Fruit fly (Drosophila melanogaster) whole organism, embryonic: Measurements from ENCODE around the gene CG15282.

Experiments used
- Abd-B ChIP-seq: fragments of 200-800 bp; sonication (Bioruptor generic); optimal IDR thresholded peaks from 2 replicates; lab custom pipeline; 2018; ENCODE audit warnings: missing biosample characterization, mild to moderate bottlenecking, missing genetic modification characterization, moderate library complexity
- Antp ChIP-seq: fragments of 200-800 bp; sonication (Bioruptor generic); optimal IDR thresholded peaks from 3 replicates; lab custom pipeline; 2016; ENCODE audit warnings: missing biosample characterization, missing genetic modification characterization
- CG10959 ChIP-seq: fragments of 200-800 bp; sonication (Bioruptor generic); IDR thresholded peaks from 2 replicates; pipeline ENCODE4 v1.3.6; 2022; ENCODE audit warnings: missing biosample characterization, missing genetic modification characterization
- CG11695 ChIP-seq: fragments of 200-800 bp; sonication (Bioruptor generic); IDR thresholded peaks from 3 replicates; pipeline ENCODE4 v1.3.6; 2022; ENCODE audit warnings: missing biosample characterization, missing genetic modification characterization
- CG12391 ChIP-seq: fragments of 200-800 bp; sonication (Bioruptor generic); optimal IDR thresholded peaks from 3 replicates; lab custom pipeline; 2018; ENCODE audit warnings: missing biosample characterization, mild to moderate bottlenecking, missing genetic modification characterization, moderate library complexity
- CG14014 ChIP-seq: fragments of 200-800 bp; sonication (Bioruptor generic); IDR thresholded peaks from 2 replicates; pipeline ENCODE4 v1.3.6; 2022; ENCODE audit warnings: missing biosample characterization, missing genetic modification characterization
- CG14710 ChIP-seq: fragments of 200-800 bp; sonication (Bioruptor generic); optimal IDR thresholded peaks from 3 replicates; lab custom pipeline; 2019; ENCODE audit warnings: missing biosample characterization, mild to moderate bottlenecking, missing genetic modification characterization, moderate library complexity
- CG15601 ChIP-seq: fragments of 200-800 bp; sonication (Bioruptor generic); optimal IDR thresholded peaks from 3 replicates; lab custom pipeline; 2019; ENCODE audit warnings: missing biosample characterization, mild to moderate bottlenecking, missing genetic modification characterization, moderate library complexity
- CG15696 ChIP-seq: fragments of 200-800 bp; sonication (Bioruptor generic); optimal IDR thresholded peaks from 2 replicates; lab custom pipeline; 2019; ENCODE audit warnings: missing biosample characterization, mild to moderate bottlenecking, missing genetic modification characterization, moderate library complexity
- CG16815 ChIP-seq: fragments of 200-800 bp; sonication (Bioruptor generic); optimal IDR thresholded peaks from 3 replicates; lab custom pipeline; 2017; ENCODE audit warnings: missing biosample characterization, mild to moderate bottlenecking, missing genetic modification characterization
- CG17328 ChIP-seq: fragments of 200-800 bp; sonication (Bioruptor generic); IDR thresholded peaks from 2 replicates; pipeline ENCODE4 v1.3.6; 2022; ENCODE audit warnings: missing biosample characterization, missing genetic modification characterization
- CG17361 ChIP-seq: fragments of 200-800 bp; sonication (Bioruptor generic); IDR thresholded peaks from 3 replicates; pipeline ENCODE4 v1.3.6; 2022; ENCODE audit warnings: missing biosample characterization, missing genetic modification characterization
- CG2678 ChIP-seq: fragments of 200-800 bp; sonication (Bioruptor generic); optimal IDR thresholded peaks from 3 replicates; lab custom pipeline; 2019; ENCODE audit warnings: missing biosample characterization, mild to moderate bottlenecking, missing genetic modification characterization, moderate library complexity
- CG33557 ChIP-seq: fragments of 200-800 bp; sonication (Bioruptor generic); optimal IDR thresholded peaks from 2 replicates; lab custom pipeline; 2019; ENCODE audit warnings: missing biosample characterization, mild to moderate bottlenecking, missing genetic modification characterization, moderate library complexity
- CG3407 ChIP-seq: fragments of 200-800 bp; sonication (Bioruptor generic); optimal IDR thresholded peaks from 2 replicates; lab custom pipeline; 2018; ENCODE audit warnings: missing biosample characterization, mild to moderate bottlenecking, missing genetic modification characterization
- CG4730 ChIP-seq: fragments of 200-800 bp; sonication (Bioruptor generic); IDR thresholded peaks from 2 replicates; pipeline ENCODE4 v1.3.6; 2022; ENCODE audit warnings: missing biosample characterization, missing genetic modification characterization
- CG4820 ChIP-seq: fragments of 200-800 bp; sonication (Bioruptor generic); optimal IDR thresholded peaks from 3 replicates; lab custom pipeline; 2016; ENCODE audit warnings: missing biosample characterization, missing genetic modification characterization
- CG6654 ChIP-seq: fragments of 200-800 bp; sonication (Bioruptor generic); optimal IDR thresholded peaks from 2 replicates; lab custom pipeline; 2017; ENCODE audit warnings: missing biosample characterization, mild to moderate bottlenecking, missing genetic modification characterization
- CG7556 ChIP-seq: fragments of 200-800 bp; sonication (Bioruptor generic); optimal IDR thresholded peaks from 2 replicates; lab custom pipeline; 2017; ENCODE audit warnings: missing biosample characterization, mild to moderate bottlenecking, missing genetic modification characterization
- CG7839 ChIP-seq: fragments of 200-800 bp; sonication (Bioruptor generic); optimal IDR thresholded peaks from 3 replicates; lab custom pipeline; 2018; ENCODE audit warnings: missing biosample characterization, mild to moderate bottlenecking, missing genetic modification characterization, moderate library complexity
- CG9727 ChIP-seq: fragments of 200-800 bp; sonication (Bioruptor generic); optimal IDR thresholded peaks from 3 replicates; lab custom pipeline; 2017; ENCODE audit warnings: missing biosample characterization, mild to moderate bottlenecking, missing genetic modification characterization
- CoRest ChIP-seq: fragments of 200-800 bp; sonication (Bioruptor generic); optimal IDR thresholded peaks from 3 replicates; lab custom pipeline; 2018; ENCODE audit warnings: missing biosample characterization, mild to moderate bottlenecking, missing genetic modification characterization, moderate library complexity
- D ChIP-seq, 2 experiments: fragments of 200-800 bp in 1 of 2; fragments of >200 bp in 1 of 2; sonication (Bioruptor generic) in 1 of 2; optimal IDR thresholded peaks; 2 replicates in 1 of 2; 3 replicates in 1 of 2; lab custom pipeline; 2017; ENCODE audit warnings: mild to moderate bottlenecking in 1 of 2, missing biosample characterization in 1 of 2, missing genetic modification characterization in 1 of 2, missing genetic modification reagents in 1 of 2
- Gsc ChIP-seq: fragments of 200-800 bp; sonication (Bioruptor generic); IDR thresholded peaks from 2 replicates; pipeline ENCODE4 v1.3.6; 2022; ENCODE audit warnings: missing biosample characterization, missing genetic modification characterization
- HLH3B ChIP-seq: fragments of 200-800 bp; sonication (Bioruptor generic); IDR thresholded peaks from 2 replicates; pipeline ENCODE4 v1.3.6; 2022; ENCODE audit warnings: missing biosample characterization, missing genetic modification characterization
- Meics ChIP-seq: fragments of 200-800 bp; sonication (Bioruptor generic); optimal IDR thresholded peaks from 2 replicates; lab custom pipeline; 2017; ENCODE audit warnings: missing biosample characterization, mild to moderate bottlenecking, missing genetic modification characterization
- NfI ChIP-seq: fragments of 200-800 bp; sonication (Bioruptor generic); optimal IDR thresholded peaks from 3 replicates; lab custom pipeline; 2018; ENCODE audit warnings: missing biosample characterization, mild to moderate bottlenecking, missing genetic modification characterization, moderate library complexity
- Oli ChIP-seq: fragments of 200-800 bp; sonication (Bioruptor generic); optimal IDR thresholded peaks from 2 replicates; lab custom pipeline; 2018; ENCODE audit warnings: missing biosample characterization, mild to moderate bottlenecking, missing genetic modification characterization, moderate library complexity
- Xbp1 ChIP-seq: fragments of 200-800 bp; sonication (Bioruptor generic); optimal IDR thresholded peaks from 3 replicates; lab custom pipeline; 2016; ENCODE audit warnings: missing biosample characterization, mild to moderate bottlenecking, missing genetic modification characterization
- Xrp1 ChIP-seq: fragments of 200-800 bp; sonication (Bioruptor generic); IDR thresholded peaks from 2 replicates; pipeline ENCODE4 v1.3.6; 2022; ENCODE audit warnings: missing biosample characterization, missing genetic modification characterization
- bsh ChIP-seq, 2 experiments: fragments of 200-800 bp; sonication (Bioruptor generic); optimal IDR thresholded peaks; 2 replicates each; lab custom pipeline; 2017 to 2018; ENCODE audit warnings: mild to moderate bottlenecking in 2 of 2, missing biosample characterization in 2 of 2, missing genetic modification characterization in 2 of 2, moderate library complexity in 1 of 2
- gem ChIP-seq: fragments of 200-800 bp; sonication (Bioruptor generic); optimal IDR thresholded peaks from 2 replicates; lab custom pipeline; 2019; ENCODE audit warnings: missing biosample characterization, mild to moderate bottlenecking, missing genetic modification characterization, moderate library complexity
- grau ChIP-seq: fragments of 200-800 bp; optimal IDR thresholded peaks from 3 replicates; lab custom pipeline; 2019; ENCODE audit warnings: missing biosample characterization, mild to moderate bottlenecking, missing genetic modification characterization, moderate library complexity
- gsb-n ChIP-seq: fragments of 200-800 bp; sonication (Bioruptor generic); optimal IDR thresholded peaks from 3 replicates; lab custom pipeline; 2018; ENCODE audit warnings: missing biosample characterization, mild to moderate bottlenecking, missing genetic modification characterization
- kni ChIP-seq: fragments of 200-800 bp; sonication (Bioruptor generic); optimal IDR thresholded peaks from 3 replicates; lab custom pipeline; 2017; ENCODE audit warnings: mild to moderate bottlenecking, missing biosample characterization, missing genetic modification reagents, missing genetic modification characterization
- lola ChIP-seq, 3 experiments: fragments of >200 bp in 2 of 3; fragments of 200-800 bp in 1 of 3; sonication (Bioruptor generic) in 1 of 3; optimal IDR thresholded peaks; 2 replicates each; lab custom pipeline; 2017 to 2019; ENCODE audit warnings: missing biosample characterization in 3 of 3, missing genetic modification characterization in 3 of 3, mild to moderate bottlenecking in 1 of 3, moderate library complexity in 1 of 3
- mld ChIP-seq: fragments of 200-800 bp; sonication (Bioruptor generic); IDR thresholded peaks from 3 replicates; pipeline ENCODE4 v1.3.6; 2022; ENCODE audit warnings: missing biosample characterization, missing genetic modification characterization; ENCODE audit not compliant: partially characterized antibody
- nmo ChIP-seq: fragments of 200-800 bp; sonication (Bioruptor generic); optimal IDR thresholded peaks from 2 replicates; lab custom pipeline; 2018; ENCODE audit warnings: missing biosample characterization, mild to moderate bottlenecking, missing genetic modification characterization, moderate library complexity
- phol ChIP-seq: fragments of 200-800 bp; sonication (Bioruptor generic); optimal IDR thresholded peaks from 3 replicates; lab custom pipeline; 2018; ENCODE audit warnings: missing biosample characterization, mild to moderate bottlenecking, missing genetic modification characterization, moderate library complexity
- prd ChIP-seq, 3 experiments: fragments of >200 bp in 2 of 3; fragments of 200-800 bp in 1 of 3; sonication (Bioruptor generic) in 1 of 3; optimal IDR thresholded peaks in 2 of 3; IDR thresholded peaks in 1 of 3; 2 replicates in 2 of 3; 3 replicates in 1 of 3; pipeline versions ENCODE4 v1.3.6 to Lab custom; 2017 to 2022; ENCODE audit warnings: missing biosample characterization in 1 of 3, missing genetic modification characterization in 1 of 3
- row ChIP-seq: fragments of 200-800 bp; sonication (Bioruptor generic); IDR thresholded peaks from 3 replicates; pipeline ENCODE4 v1.3.6; 2022; ENCODE audit warnings: missing biosample characterization, missing genetic modification characterization
- sc ChIP-seq, 3 experiments: fragments of >200 bp in 2 of 3; fragments of 200-800 bp in 1 of 3; sonication (Bioruptor generic) in 1 of 3; optimal IDR thresholded peaks; 2 replicates in 2 of 3; 3 replicates in 1 of 3; lab custom pipeline; 2017; ENCODE audit warnings: mild to moderate bottlenecking in 1 of 3, missing biosample characterization in 1 of 3, missing genetic modification characterization in 1 of 3, missing genetic modification reagents in 1 of 3
- tin ChIP-seq: fragments of 200-800 bp; sonication (Bioruptor generic); optimal IDR thresholded peaks from 3 replicates; lab custom pipeline; 2016; ENCODE audit warnings: missing biosample characterization, missing genetic modification characterization
- twi ChIP-seq: fragments of 200-800 bp; optimal IDR thresholded peaks from 2 replicates; lab custom pipeline; 2019; ENCODE audit warnings: missing biosample characterization, mild to moderate bottlenecking, missing genetic modification characterization, moderate library complexity
- vfl ChIP-seq: fragments of 200-800 bp; sonication (Bioruptor generic); optimal IDR thresholded peaks from 2 replicates; lab custom pipeline; 2016; ENCODE audit warnings: missing biosample characterization, missing genetic modification characterization
- z ChIP-seq: fragments of 200-800 bp; sonication (Bioruptor generic); IDR thresholded peaks from 3 replicates; pipeline ENCODE4 v1.3.6; 2022; ENCODE audit warnings: missing biosample characterization, missing genetic modification characterization
- zf30C ChIP-seq: fragments of 200-800 bp; sonication (Bioruptor generic); optimal IDR thresholded peaks from 3 replicates; lab custom pipeline; 2018; ENCODE audit warnings: missing biosample characterization, mild to moderate bottlenecking, missing genetic modification characterization

The CG15282 gene

dm6 chr2L:14690791-14691190 is 21.5 kb upstream of the CG15282 start (continued):
- peak; percentile 39 for TF ChIP-seq Abd-B (GFP tag; lab: Kevin White, UChicago)
- TF ChIP-seq CG4730 (GFP tag; lab: Robert Waterston, UW): 0 out of 2 replicates have a peak, but pooled peaks have one; percentile 11
- peak; percentile 37 for TF ChIP-seq kni (GFP tag; lab: Kevin White, UChicago)
- no peak for TF ChIP-seq Antp (GFP tag; lab: Kevin White, UChicago)
- TF ChIP-seq CG14710 (tag; lab: Kevin White, UChicago): peak; percentile 40
- peak; percentile 11 for TF ChIP-seq CoRest
- TF ChIP-seq z (GFP tag; lab: Robert Waterston, UW): no peak
- peak; percentile 46 for TF ChIP-seq CG15696
- TF ChIP-seq nmo (GFP tag; lab: Kevin White, UChicago): peak; percentile 63
- peak in 1 of 2 experiments; percentile 15 for TF ChIP-seq bsh (GFP tag; optimal IDR thresholded peaks at IDR 0.05; lab: Kevin White, UChicago)
- peak; percentile 51 for TF ChIP-seq CG4820 (GFP tag; lab: Kevin White, UChicago)
- TF ChIP-seq CG11695 (GFP tag; lab: Robert Waterston, UW): peak; percentile 18; the same call in 1 of the 3 replicates
- peak; percentile 42 for TF ChIP-seq twi
- no peak for TF ChIP-seq D (optimal IDR thresholded peaks at IDR 0.05; lab: Kevin White, UChicago)
- peak; percentile 27 for TF ChIP-seq D (GFP tag; optimal IDR thresholded peaks at IDR 0.05; lab: Kevin White, UChicago)
- TF ChIP-seq row (GFP tag; lab: Robert Waterston, UW): peak; percentile 50; the same call in 1 of the 3 replicates
- peak; percentile 72 for TF ChIP-seq Xrp1 (GFP tag; lab: Robert Waterston, UW)
- TF ChIP-seq gem (tag; lab: Kevin White, UChicago): peak; percentile 43
- peak; percentile 9 for TF ChIP-seq CG7556 (GFP tag; lab: Kevin White, UChicago)
- peak; percentile 13 for TF ChIP-seq CG16815 (GFP tag; lab: Kevin White, UChicago)
- TF ChIP-seq CG3407 (GFP tag; lab: Kevin White, UChicago): peak; percentile 5
- TF ChIP-seq prd (optimal IDR thresholded peaks at IDR 0.05; lab: Kevin White, UChicago): no peak
- 0 out of 3 replicates have a peak, but pooled peaks have one; percentile 30 for TF ChIP-seq prd (GFP tag; IDR thresholded peaks at IDR 0.05; lab: Robert Waterston, UW)
- TF ChIP-seq Gsc (GFP tag; lab: Robert Waterston, UW): no peak
- peak; percentile 47; the same call in 1 of the 2 replicates for TF ChIP-seq CG10959 (GFP tag; lab: Robert Waterston, UW)
- TF ChIP-seq CG14014: no peak
- peak in 1 of 3 experiments; percentile 59 for TF ChIP-seq lola (GFP tag; optimal IDR thresholded peaks at IDR 0.05; lab: Kevin White, UChicago)
- TF ChIP-seq vfl (GFP tag; lab: Kevin White, UChicago): no peak
- no peak for TF ChIP-seq CG2678 (tag; lab: Kevin White, UChicago)
- peak; percentile 50; the same call in 1 of the 2 replicates for TF ChIP-seq CG17328
- no peak for TF ChIP-seq sc (optimal IDR thresholded peaks at IDR 0.05; lab: Kevin White, UChicago)
- peak; percentile 26 for TF ChIP-seq sc (GFP tag; optimal IDR thresholded peaks at IDR 0.05; lab: Kevin White, UChicago)
- TF ChIP-seq gsb-n (tag; lab: Kevin White, UChicago): peak; percentile 81
- peak; percentile 28 for TF ChIP-seq CG12391 (tag; lab: Kevin White, UChicago)
- peak; percentile 22 for TF ChIP-seq phol (tag; lab: Kevin White, UChicago)
- peak; percentile 50 for TF ChIP-seq CG15601 (tag; lab: Kevin White, UChicago)
- TF ChIP-seq tin (GFP tag; lab: Kevin White, UChicago): peak; percentile 43
- peak; percentile 7 for TF ChIP-seq Xbp1 (GFP tag; lab: Kevin White, UChicago)
- peak; percentile 30 for TF ChIP-seq CG33557 (GFP tag; lab: Kevin White, UChicago)
- TF ChIP-seq Oli (tag; lab: Kevin White, UChicago): peak; percentile 7
- 0 out of 3 replicates have a peak, but pooled peaks have one; percentile 25 for TF ChIP-seq CG17361 (GFP tag; lab: Robert Waterston, UW)
- TF ChIP-seq CG9727: peak; percentile 73
- TF ChIP-seq Meics: no peak
- TF ChIP-seq NfI (GFP tag; lab: Kevin White, UChicago): no peak
- TF ChIP-seq zf30C: peak; percentile 71
- no peak for TF ChIP-seq mld (GFP tag; lab: Robert Waterston, UW)
- no peak for TF ChIP-seq CG6654 (GFP tag; lab: Kevin White, UChicago)
- peak; percentile 5 for TF ChIP-seq grau (tag; lab: Kevin White, UChicago)
- peak; percentile 16; the same call in 1 of the 2 replicates for TF ChIP-seq HLH3B (GFP tag; lab: Robert Waterston, UW)
- TF ChIP-seq CG7839 (tag; lab: Kevin White, UChicago): peak; percentile 47
